Fruit fly (Drosophila melanogaster) whole organism, prepupa: Measurements from ENCODE around the gene CG42581.

ENCODE experiments used
- CG16779 ChIP-seq: fragments of 200-800 bp; sonication (Bioruptor generic); optimal IDR thresholded peaks from 3 replicates; lab custom pipeline; 2017; ENCODE audit warnings: missing biosample characterization, mild to moderate bottlenecking, missing genetic modification characterization
- CG31627 ChIP-seq: fragments of 200-800 bp; sonication (Bioruptor generic); optimal IDR thresholded peaks from 3 replicates; lab custom pipeline; 2016; ENCODE audit warnings: missing biosample characterization, missing genetic modification characterization
- CG3919 ChIP-seq: fragments of 200-800 bp; sonication (Bioruptor generic); optimal IDR thresholded peaks from 3 replicates; lab custom pipeline; 2016; ENCODE audit warnings: missing biosample characterization, missing genetic modification characterization
- CG8319 ChIP-seq: fragments of 200-800 bp; sonication (Bioruptor generic); optimal IDR thresholded peaks from 3 replicates; lab custom pipeline; 2016; ENCODE audit warnings: missing biosample characterization, missing genetic modification characterization
- Eip78C ChIP-seq: fragments of 200-800 bp; sonication (Bioruptor generic); peaks from one replicate; lab custom pipeline; 2016; ENCODE audit warnings: missing biosample characterization, missing genetic modification characterization
- Ets21C ChIP-seq: fragments of 200-800 bp; sonication (Bioruptor generic); optimal IDR thresholded peaks from 3 replicates; lab custom pipeline; 2016; ENCODE audit warnings: missing biosample characterization, missing genetic modification characterization
- Ets96B ChIP-seq: fragments of 200-800 bp; optimal IDR thresholded peaks from 2 replicates; lab custom pipeline; 2019; ENCODE audit warnings: missing biosample characterization, mild to moderate bottlenecking, missing genetic modification characterization, moderate library complexity
- pdm3 ChIP-seq: fragments of 200-800 bp; sonication (Bioruptor generic); optimal IDR thresholded peaks from 3 replicates; lab custom pipeline; 2016; ENCODE audit warnings: missing biosample characterization, missing genetic modification characterization

dm6 chrX:20140710-20141109 is 44.4 kb upstream of the CG42581 start, which contains the start of gene CG34332:
- TF ChIP-seq pdm3 = no peak
- no peak for TF ChIP-seq Ets96B
- TF ChIP-seq Eip78C (GFP tag; lab: Kevin White, UChicago) = no peak
- no peak for TF ChIP-seq Ets21C (GFP tag; lab: Kevin White, UChicago)
- no peak for TF ChIP-seq CG8319 (GFP tag; lab: Kevin White, UChicago)
- TF ChIP-seq CG16779 (tag; lab: Kevin White, UChicago) = no peak
- TF ChIP-seq CG31627 (GFP tag; lab: Kevin White, UChicago) = no peak
- TF ChIP-seq CG3919 (GFP tag; lab: Kevin White, UChicago) = no peak
